Worm (Caenorhabditis elegans) whole organism, dauer: ENCODE data around the gene F42E11.3.

ENCODE experiments used
- unc-62 ChIP-seq: sonication (generic microtip); optimal IDR thresholded peaks from 2 replicates; lab custom pipeline; 2017; ENCODE audit warnings: missing biosample characterization, missing genetic modification reagents, missing genetic modification characterization

Gene F42E11.3

DNA sequence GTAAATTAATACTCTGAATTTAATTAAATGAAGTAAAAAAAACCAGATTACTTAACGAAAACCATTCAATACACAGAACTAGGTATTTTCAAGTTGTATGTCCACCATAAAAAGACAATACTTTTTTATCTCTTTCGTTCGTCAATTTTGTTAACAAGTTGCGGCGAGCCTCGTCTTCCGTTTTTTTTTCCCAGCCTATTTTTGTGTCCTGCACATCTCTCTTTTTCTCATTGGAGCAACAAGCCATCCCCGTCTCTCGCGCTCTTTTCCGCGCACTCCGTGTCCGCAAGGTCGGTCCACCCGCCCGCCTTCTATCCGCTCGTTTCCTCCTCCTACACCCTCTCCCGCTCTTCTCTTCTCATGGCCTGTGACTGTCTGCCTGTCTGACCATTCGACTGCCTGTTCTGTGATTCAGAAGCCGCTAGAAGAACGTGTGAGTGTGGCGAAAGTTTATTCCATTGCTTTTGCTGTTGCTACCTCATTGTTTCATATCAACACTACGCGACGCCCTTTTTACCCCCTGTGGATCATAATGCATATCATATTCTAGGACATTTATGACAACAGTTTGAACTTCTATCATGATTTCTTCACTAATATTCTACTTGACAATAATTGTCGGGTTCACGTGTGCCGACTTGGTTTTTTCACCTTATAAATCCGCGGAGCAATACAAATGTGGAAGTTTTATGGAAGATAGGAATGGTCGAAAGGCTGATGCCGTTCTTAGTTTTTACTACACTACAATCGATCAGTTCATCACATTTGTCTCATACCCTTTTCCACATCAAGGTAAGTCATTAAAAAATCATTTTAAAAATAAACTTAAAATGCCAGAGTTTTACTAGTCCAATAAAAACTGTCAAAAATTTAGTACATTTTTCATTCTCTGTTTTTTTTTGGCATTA lies 9.4 kb upstream of the F42E11.3 start, which contains the start of the genes F08B12.11 and prmn-1:
Gene F08B12.11 (plus strand): TSS at position 521 of the 908 bp plus-strand sequence.
Gene prmn-1 (plus strand): TSS at position 551 of the 908 bp plus-strand sequence.
- TF ChIP-seq unc-62 (GFP tag; lab: Kevin White, UChicago) = no peak

DNA sequence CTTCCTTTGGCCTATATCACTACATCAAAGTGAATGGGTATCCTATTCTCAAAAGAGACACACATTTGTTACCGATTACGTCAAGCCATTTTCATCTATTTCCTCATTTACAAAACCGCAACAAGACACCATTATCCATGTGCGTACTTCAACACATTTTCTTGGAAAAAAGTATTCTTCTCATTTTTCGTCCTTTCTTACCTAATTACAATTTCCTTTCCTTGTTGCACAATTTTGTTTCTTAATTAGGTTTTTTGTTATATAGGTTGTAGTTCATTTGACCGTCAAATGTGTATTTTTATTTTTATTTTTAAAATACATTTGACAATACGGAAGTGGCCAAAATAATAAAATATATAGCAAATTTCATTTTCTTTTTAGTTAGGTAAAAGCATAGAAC lies 8.0 kb upstream of the F42E11.3 start:
- TF ChIP-seq unc-62 (GFP tag; lab: Kevin White, UChicago) = no peak

DNA sequence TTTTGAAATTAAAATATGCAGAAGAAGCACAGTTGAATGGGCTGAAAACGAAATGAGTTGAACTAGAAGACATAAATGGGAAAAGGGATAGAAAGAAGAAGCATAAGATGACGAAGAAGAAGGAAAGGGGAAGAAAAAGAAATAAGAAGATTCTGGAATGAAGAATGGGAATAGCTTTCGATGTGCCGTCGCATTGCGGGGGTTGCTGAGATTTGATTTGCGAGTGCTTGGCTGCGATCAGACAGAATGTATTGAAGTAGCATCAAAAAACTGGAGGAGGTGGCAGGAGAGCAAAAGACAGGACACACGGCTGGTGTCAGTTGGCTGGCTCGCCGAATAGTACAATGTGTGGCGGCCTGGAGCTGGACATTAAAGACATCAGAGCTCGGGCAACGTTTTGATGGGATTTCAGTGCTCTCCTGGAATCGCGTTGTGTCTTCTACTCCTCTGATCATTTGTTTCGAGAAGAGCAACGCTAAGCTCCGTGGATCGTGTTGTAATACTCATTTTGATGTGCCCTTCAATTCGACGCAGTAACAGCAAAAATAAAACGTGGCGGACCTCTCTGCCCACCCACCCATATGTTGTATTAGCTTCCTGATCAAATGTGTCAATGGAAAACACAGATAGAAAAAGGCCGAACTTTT lies 3.8 kb upstream of the F42E11.3 start:
- no peak for TF ChIP-seq unc-62 (GFP tag; lab: Kevin White, UChicago)

DNA sequence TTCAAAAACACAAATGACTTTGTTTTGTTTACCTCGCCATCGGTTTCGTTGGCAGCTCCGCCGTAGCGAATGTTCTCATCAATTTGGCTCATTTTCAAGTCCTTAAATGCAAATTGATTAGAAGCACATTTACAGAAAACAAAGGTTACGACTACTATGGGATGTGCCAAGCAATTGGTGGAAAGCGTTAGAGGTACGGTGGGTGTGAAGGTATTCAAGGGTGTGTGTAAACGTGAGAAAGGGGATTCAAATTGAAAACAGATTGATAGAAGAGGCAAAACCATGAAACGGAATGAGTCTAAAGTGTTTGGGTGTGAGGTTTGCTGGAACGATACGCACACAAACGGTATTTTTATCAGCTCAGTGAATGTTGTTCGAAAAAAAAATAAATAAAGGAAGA lies 2.0 kb upstream of the F42E11.3 start, which contains the start of gene tni-1:
Gene tni-1 (minus strand): TSS at position 101 of the 400 bp plus-strand sequence.
- no peak for TF ChIP-seq unc-62 (GFP tag; lab: Kevin White, UChicago)

DNA sequence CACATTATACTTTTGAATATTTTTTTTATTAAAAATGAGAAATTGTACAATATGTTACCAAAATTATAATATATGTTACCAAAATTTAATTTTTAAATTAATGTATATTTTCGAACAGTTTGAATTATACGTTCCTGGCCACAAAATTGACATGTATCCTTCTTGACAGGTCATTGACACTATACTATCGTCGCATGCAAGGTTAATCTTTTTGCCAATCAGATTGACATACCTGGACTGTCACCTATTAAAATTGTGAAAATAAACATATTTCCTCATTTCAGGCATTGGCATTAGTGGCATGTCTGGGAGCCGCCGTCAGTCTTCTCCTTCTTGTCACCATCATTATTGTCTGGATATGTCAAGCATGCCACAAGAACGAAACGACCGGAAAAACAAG lies 5.3 kb downstream of the F42E11.3 start:
- no peak for TF ChIP-seq unc-62 (GFP tag; lab: Kevin White, UChicago)

- no peak for TF ChIP-seq unc-62 (GFP tag; lab: Kevin White, UChicago)
Measured at ce11 chrX:11368845-11369244, 6.6 kb downstream of the F42E11.3 start.

ce11 chrX:11368417-11368816 lies 7.0 kb downstream of the F42E11.3 start, which contains the start of gene ttyh-1:
TSS of gene ttyh-1 (plus strand) at chrX:11368717.
- TF ChIP-seq unc-62 (GFP tag; lab: Kevin White, UChicago) = no peak

ce11 chrX:11367640-11368039 lies 7.8 kb downstream of the F42E11.3 start:
- TF ChIP-seq unc-62 (GFP tag; lab: Kevin White, UChicago) = no peak

DNA sequence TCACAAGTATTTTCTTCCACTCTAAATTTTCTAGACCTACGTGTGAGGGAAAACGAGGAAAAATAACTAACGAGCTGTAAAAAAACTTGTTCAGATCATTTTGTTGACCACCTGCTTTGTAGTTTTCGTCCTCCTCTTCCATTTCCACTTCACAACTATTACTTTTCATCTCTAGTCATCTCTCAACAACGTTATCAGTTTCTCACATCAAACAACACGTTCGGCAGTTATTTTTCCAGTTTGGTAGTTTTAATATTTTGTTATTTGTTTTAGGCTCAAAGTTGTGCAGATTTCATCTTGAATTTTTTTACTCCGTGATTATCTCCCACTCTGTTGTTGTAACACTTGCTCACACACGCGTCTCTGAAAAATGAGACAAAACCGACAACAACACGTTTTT lies 8.3 kb downstream of the F42E11.3 start:
- no peak for TF ChIP-seq unc-62 (GFP tag; lab: Kevin White, UChicago)

ce11 chrX:11365995-11366394 lies 9.4 kb downstream of the F42E11.3 start:
- TF ChIP-seq unc-62 (GFP tag; lab: Kevin White, UChicago) = no peak

ce11 chrX:11364914-11365313 lies 10.5 kb downstream of the F42E11.3 start:
- no peak for TF ChIP-seq unc-62 (GFP tag; lab: Kevin White, UChicago)

- no peak for TF ChIP-seq unc-62 (GFP tag; lab: Kevin White, UChicago)
Measured at ce11 chrX:11357516-11357915, 17.9 kb downstream of the F42E11.3 start, which contains the start of gene pgp-4. TSS of gene pgp-4 (plus strand) at chrX:11357816.

DNA sequence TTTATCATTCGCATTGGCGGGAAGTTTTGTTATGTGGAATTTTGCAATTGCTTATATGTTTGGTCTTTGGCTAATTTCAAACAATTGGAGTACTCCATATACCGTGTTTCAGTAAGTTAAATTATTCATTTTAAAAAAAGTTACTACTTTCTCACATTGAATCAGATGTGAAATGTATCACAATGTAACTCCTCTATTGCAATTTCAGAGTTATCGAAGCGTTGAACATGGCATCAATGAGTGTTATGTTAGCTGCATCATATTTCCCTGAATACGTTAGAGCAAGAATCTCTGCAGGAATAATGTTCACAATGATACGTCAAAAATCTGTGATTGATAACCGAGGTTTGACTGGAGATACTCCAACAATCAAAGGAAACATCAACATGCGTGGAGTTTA lies 19.6 kb downstream of the F42E11.3 start:
- TF ChIP-seq unc-62 (GFP tag; lab: Kevin White, UChicago) = no peak

- TF ChIP-seq unc-62 (GFP tag; lab: Kevin White, UChicago) = no peak
Measured at ce11 chrX:11351856-11352255, 23.6 kb downstream of the F42E11.3 start, which contains the start of gene pgp-3. TSS of gene pgp-3 (plus strand) at chrX:11352156.

DNA sequence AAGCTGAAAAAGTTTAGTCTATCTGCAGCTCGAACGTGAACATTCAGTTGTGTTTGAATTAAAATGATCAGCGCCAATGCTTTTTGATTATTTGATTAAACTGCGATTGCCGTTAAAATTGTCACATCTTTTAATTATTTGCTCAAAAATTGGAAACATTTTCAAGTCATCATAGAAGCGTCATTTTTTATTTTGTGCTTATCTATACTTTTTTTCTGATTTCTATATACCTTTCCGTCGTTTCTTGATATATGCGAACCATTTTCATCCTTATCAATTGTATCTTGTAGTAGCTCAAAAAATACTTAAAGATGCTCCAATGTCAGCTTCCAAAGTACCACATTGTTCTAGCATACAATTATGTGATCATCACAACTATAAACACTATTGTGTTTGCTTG lies 24.1 kb downstream of the F42E11.3 start:
- no peak for TF ChIP-seq unc-62 (GFP tag; lab: Kevin White, UChicago)

DNA sequence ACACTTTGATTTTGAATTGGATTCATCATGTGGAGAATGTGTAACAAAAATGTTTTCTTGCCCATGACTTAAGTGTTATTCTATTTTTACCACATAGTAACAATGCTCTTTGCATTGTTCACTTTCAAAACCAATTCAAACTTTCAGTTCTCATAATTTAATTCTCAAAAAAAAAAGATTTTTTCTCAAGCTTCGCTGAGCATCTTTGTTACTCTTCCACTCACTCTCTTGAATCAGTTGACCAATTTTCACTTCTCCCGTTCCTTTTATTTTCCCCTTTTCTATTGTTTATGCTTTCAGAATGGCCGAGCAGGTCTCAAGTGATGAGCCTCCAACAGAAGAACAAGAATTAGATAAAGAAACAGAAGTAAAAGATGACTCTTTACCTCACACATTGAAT lies 29.3 kb downstream of the F42E11.3 start, which contains the start of gene oct-2:
Gene oct-2 (plus strand): TSS at position 301 of the 400 bp plus-strand sequence.
- TF ChIP-seq unc-62 (GFP tag; lab: Kevin White, UChicago) = no peak
